Worm (Caenorhabditis elegans): Measurements from ENCODE around the gene flh-2.

- no peak for TF ChIP-seq mdl-1 (tag; optimal IDR thresholded peaks at IDR 0.05)
- TF ChIP-seq elt-3 (tag; optimal IDR thresholded peaks at IDR 0.05): no peak
- TF ChIP-seq fos-1 (tag; optimal IDR thresholded peaks at IDR 0.05): no peak
Observed at ce11 chrIII:4913736-4914135, 38.2 kb upstream of the flh-2 start.
